Worm (Caenorhabditis elegans): Measurements from ENCODE around the gene chhy-1.
A peak's percentile ranks its signal among the peaks of the same experiment; 100 is the strongest.

Gene chhy-1

ce11 chrII:8568234-8568969 lies 49.0 kb downstream of the chhy-1 start:
- TF ChIP-seq fos-1 (tag; optimal IDR thresholded peaks at IDR 0.05) (no peak), lin-14 (GFP tag; optimal IDR thresholded peaks at IDR 0.05) (no peak), mdl-1 (tag; optimal IDR thresholded peaks at IDR 0.05) (no peak), nhr-47 (tag; optimal IDR thresholded peaks at IDR 0.05) (no peak), swsn-7 (tag; optimal IDR thresholded peaks at IDR 0.05) (no peak), nhr-28 (tag; optimal IDR thresholded peaks at IDR 0.05) (no peak), irx-1 (tag; optimal IDR thresholded peaks at IDR 0.05) (no peak), C16A3.4 (tag; optimal IDR thresholded peaks at IDR 0.05) (no peak)

- TF ChIP-seq vab-15 (tag; optimal IDR thresholded peaks at IDR 0.05) (no peak), nhr-84 (tag; optimal IDR thresholded peaks at IDR 0.05) (no peak), rnt-1 (tag; optimal IDR thresholded peaks at IDR 0.05) (no peak), ztf-11 (tag; optimal IDR thresholded peaks at IDR 0.05) (no peak), isw-1 (GFP tag; IDR thresholded peaks at IDR 0.05) (no peak), pax-3 (tag; optimal IDR thresholded peaks at IDR 0.05) (no peak), aha-1 (tag; optimal IDR thresholded peaks at IDR 0.05) (no peak), lin-35 (GFP tag; optimal IDR thresholded peaks at IDR 0.05) (peak in 1 of 2 experiments; percentile 54), sptf-1 (tag; optimal IDR thresholded peaks at IDR 0.05) (no peak), ceh-82 (tag; optimal IDR thresholded peaks at IDR 0.05) (no peak), pqm-1 (tag; optimal IDR thresholded peaks at IDR 0.05) (peak; percentile 57), unc-130 (tag; optimal IDR thresholded peaks at IDR 0.05) (no peak), efl-1 (optimal IDR thresholded peaks at IDR 0.05) (no peak), efl-1 (GFP tag; optimal IDR thresholded peaks at IDR 0.05 in 1 of 2) (peak in 1 of 2 experiments; percentile 92), ztf-4 (tag; optimal IDR thresholded peaks at IDR 0.05) (no peak), lsy-2 (tag; optimal IDR thresholded peaks at IDR 0.05) (peak in 1 of 2 experiments; percentile 13), fkh-8 (tag; optimal IDR thresholded peaks at IDR 0.05) (no peak), egl-13 (tag; optimal IDR thresholded peaks at IDR 0.05) (no peak), nhr-77 (tag; optimal IDR thresholded peaks at IDR 0.05) (no peak), mdl-1 (tag; optimal IDR thresholded peaks at IDR 0.05) (no peak), dpl-1 (GFP tag; optimal IDR thresholded peaks at IDR 0.05) (peak in 1 of 3 experiments; percentile 27), tlp-1 (tag; optimal IDR thresholded peaks at IDR 0.05) (peak; percentile 16), ama-1 (optimal IDR thresholded peaks at IDR 0.05) (peak; percentile 1), elt-2 (tag; optimal IDR thresholded peaks at IDR 0.05) (peak; percentile 85), pag-3 (tag; optimal IDR thresholded peaks at IDR 0.05; ENCODE audit: borderline replicate concordance, insufficient read depth) (no peak), unc-62 (GFP tag; optimal IDR thresholded peaks at IDR 0.05) (no peak), ces-1 (GFP tag; optimal IDR thresholded peaks at IDR 0.05) (no peak), nhr-76 (tag; optimal IDR thresholded peaks at IDR 0.05) (no peak), C04F5.9 (tag; optimal IDR thresholded peaks at IDR 0.05) (no peak), lin-39 (tag; optimal IDR thresholded peaks at IDR 0.05) (no peak), irx-1 (tag; optimal IDR thresholded peaks at IDR 0.05) (no peak), efl-3 (GFP tag; optimal IDR thresholded peaks at IDR 0.05) (no peak), zag-1 (tag; optimal IDR thresholded peaks at IDR 0.05) (no peak), jun-1 (tag; optimal IDR thresholded peaks at IDR 0.05) (peak; percentile 30), mab-9 (GFP tag; IDR thresholded peaks at IDR 0.05) (no peak), swsn-7 (tag; optimal IDR thresholded peaks at IDR 0.05) (no peak), aly-2 (tag; optimal IDR thresholded peaks at IDR 0.05) (no peak), nhr-28 (tag; optimal IDR thresholded peaks at IDR 0.05) (no peak)
Observed at ce11 chrII:8566806-8567266, 50.6 kb downstream of the chhy-1 start, which contains the start of gene F54C9.3. F54C9.3 (minus strand) TSS chrII:8566856.

All from whole organism, L1 larva.